Worm (Caenorhabditis elegans) whole organism, mixed stage, embryonic: Measurements from ENCODE around the gene K07D4.9.

Experiments
- ceh-43 ChIP-seq: fragments of 200-800 bp; sonication (Bioruptor generic); optimal IDR thresholded peaks from 2 replicates; lab custom pipeline; 2018; ENCODE audit warnings: mild to moderate bottlenecking, missing genetic modification characterization, moderate library complexity, missing compliant biosample characterization
- lin-13 ChIP-seq: fragments of 150-350 bp; optimal IDR thresholded peaks from 2 replicates; lab custom pipeline; 2014; ENCODE audit warnings: missing biosample characterization, missing genetic modification characterization
- mep-1 ChIP-seq: fragments of 150-350 bp; optimal IDR thresholded peaks from 2 replicates; lab custom pipeline; 2017; ENCODE audit warnings: missing biosample characterization, missing genetic modification reagents, missing genetic modification characterization, inconsistent platforms
- mls-2 ChIP-seq: sonication (generic microtip); optimal IDR thresholded peaks from 2 replicates; lab custom pipeline; 2016; ENCODE audit warnings: mild to moderate bottlenecking, missing genetic modification characterization, moderate library complexity, missing compliant biosample characterization
- nhr-76 ChIP-seq: sonication (generic microtip); optimal IDR thresholded peaks from 2 replicates; lab custom pipeline; 2017; ENCODE audit warnings: missing biosample characterization, missing genetic modification characterization
- pha-4 ChIP-seq: fragments of 150-350 bp; optimal IDR thresholded peaks from 2 replicates; lab custom pipeline; 2018; ENCODE audit warnings: missing biosample characterization, missing genetic modification reagents, missing genetic modification characterization
- sptf-1 ChIP-seq: sonication (generic microtip); optimal IDR thresholded peaks from 2 replicates; lab custom pipeline; 2017; ENCODE audit warnings: mild to moderate bottlenecking, missing genetic modification characterization, moderate library complexity, missing compliant biosample characterization
- unc-62 ChIP-seq: fragments of 150-350 bp; optimal IDR thresholded peaks from 2 replicates; lab custom pipeline; 2014; ENCODE audit warnings: missing biosample characterization, missing genetic modification reagents, missing genetic modification characterization
- ztf-11 ChIP-seq: fragments of 150-350 bp; optimal IDR thresholded peaks from 2 replicates; lab custom pipeline; 2014; ENCODE audit warnings: missing biosample characterization, missing genetic modification characterization

- TF ChIP-seq pha-4 (tag; lab: Kevin White, UChicago) = no peak
- TF ChIP-seq sptf-1 (tag; lab: Kevin White, UChicago) = no peak
- no peak for TF ChIP-seq mep-1 (tag; lab: Kevin White, UChicago)
- no peak for TF ChIP-seq unc-62 (GFP tag; lab: Kevin White, UChicago)
- no peak for TF ChIP-seq mls-2 (tag; lab: Kevin White, UChicago)
- TF ChIP-seq ztf-11 = no peak
- no peak for TF ChIP-seq ceh-43 (GFP tag; lab: Kevin White, UChicago)
- no peak for TF ChIP-seq lin-13 (tag; lab: Kevin White, UChicago)
- TF ChIP-seq nhr-76 (tag; lab: Kevin White, UChicago) = no peak
Measured at ce11 chrII:4032293-4032692, 3.9 kb downstream of the K07D4.9 start, which contains the start of gene K07D4.4.
